Worm (Caenorhabditis elegans) whole organism, L1 larva: ENCODE results near the gene str-10.

Experiments
- C34B4.2 ChIP-seq: sonication (generic microtip); optimal IDR thresholded peaks from 2 replicates; lab custom pipeline; 2017; ENCODE audit warnings: mild to moderate bottlenecking, missing genetic modification characterization, missing compliant biosample characterization
- aha-1 ChIP-seq: fragments of 150-350 bp; optimal IDR thresholded peaks from 2 replicates; lab custom pipeline; 2014; ENCODE audit warnings: missing biosample characterization, missing genetic modification characterization
- alr-1 ChIP-seq: fragments of 200-800 bp; sonication (Bioruptor generic); optimal IDR thresholded peaks from 2 replicates; lab custom pipeline; 2018; ENCODE audit warnings: borderline replicate concordance, mild to moderate bottlenecking, missing genetic modification characterization, missing compliant biosample characterization
- aly-2 ChIP-seq: fragments of 150-350 bp; optimal IDR thresholded peaks from 2 replicates; lab custom pipeline; 2014; ENCODE audit warnings: missing biosample characterization, missing genetic modification characterization
- ama-1 ChIP-seq: fragments of 150-350 bp; optimal IDR thresholded peaks from 2 replicates; lab custom pipeline; 2014
- ceh-63 ChIP-seq: fragments of 200-800 bp; sonication (Bioruptor generic); optimal IDR thresholded peaks from 2 replicates; lab custom pipeline; 2018; ENCODE audit warnings: mild to moderate bottlenecking, missing genetic modification characterization, missing compliant biosample characterization
- ceh-8 ChIP-seq: fragments of 200-800 bp; sonication (Bioruptor generic); optimal IDR thresholded peaks from 2 replicates; lab custom pipeline; 2018; ENCODE audit warnings: mild to moderate bottlenecking, missing genetic modification characterization, moderate library complexity, missing compliant biosample characterization
- ceh-82 ChIP-seq, 3 experiments: fragments of 150-350 bp in 1 of 3; sonication (generic microtip) in 2 of 3; optimal IDR thresholded peaks; 2 replicates each; lab custom pipeline; 2014 to 2017; ENCODE audit warnings: missing biosample characterization in 3 of 3, missing genetic modification characterization in 3 of 3
- ceh-88 ChIP-seq: fragments of 200-800 bp; sonication (Bioruptor generic); IDR thresholded peaks from 2 replicates; pipeline ENCODE4 v1.3.6; 2022; ENCODE audit warnings: missing genetic modification characterization, missing compliant biosample characterization
- ceh-90 ChIP-seq: sonication (generic microtip); optimal IDR thresholded peaks from 2 replicates; lab custom pipeline; 2016; ENCODE audit warnings: missing genetic modification characterization, missing compliant biosample characterization
- dsc-1 ChIP-seq: sonication (generic microtip); optimal IDR thresholded peaks from 2 replicates; lab custom pipeline; 2016; ENCODE audit warnings: mild to moderate bottlenecking, missing genetic modification characterization, missing compliant biosample characterization
- efl-1 ChIP-seq, 4 experiments: fragments of 150-350 bp; optimal IDR thresholded peaks in 3 of 4; peaks in 1 of 4; 1 replicate in 1 of 4; 2 replicates in 3 of 4; lab custom pipeline; 2014; ENCODE audit warnings: missing biosample characterization in 2 of 4, missing genetic modification characterization in 2 of 4, missing genetic modification reagents in 2 of 4
- efl-3 ChIP-seq: fragments of 200-800 bp; sonication (Bioruptor generic); optimal IDR thresholded peaks from 2 replicates; lab custom pipeline; 2018; ENCODE audit warnings: mild to moderate bottlenecking, missing genetic modification characterization, missing compliant biosample characterization
- egl-13 ChIP-seq: sonication (generic microtip); optimal IDR thresholded peaks from 2 replicates; lab custom pipeline; 2016; ENCODE audit warnings: missing genotype, missing genetic modification reagents, missing genetic modification characterization, missing compliant biosample characterization
- ets-5 ChIP-seq: fragments of 200-800 bp; sonication (Bioruptor generic); IDR thresholded peaks from 2 replicates; pipeline ENCODE4 v1.3.6; 2022; ENCODE audit warnings: missing genetic modification characterization, missing compliant biosample characterization
- fkh-10 ChIP-seq: sonication (generic microtip); optimal IDR thresholded peaks from 2 replicates; lab custom pipeline; 2017; ENCODE audit warnings: missing biosample characterization, missing genetic modification reagents, missing genetic modification characterization
- fkh-4 ChIP-seq: sonication (generic microtip); optimal IDR thresholded peaks from 2 replicates; lab custom pipeline; 2016; ENCODE audit warnings: missing compliant biosample characterization, missing genetic modification characterization, borderline replicate concordance
- fkh-8 ChIP-seq: sonication (generic microtip); optimal IDR thresholded peaks from 2 replicates; lab custom pipeline; 2016; ENCODE audit warnings: mild to moderate bottlenecking, missing genetic modification characterization, missing compliant biosample characterization
- grh-1 ChIP-seq: fragments of 200-800 bp; sonication (Bioruptor generic); IDR thresholded peaks from 2 replicates; pipeline ENCODE4 v1.3.6; 2022; ENCODE audit warnings: missing genetic modification reagents, missing genetic modification characterization, missing compliant biosample characterization
- hlh-17 ChIP-seq: fragments of 200-800 bp; sonication (Bioruptor generic); optimal IDR thresholded peaks from 2 replicates; lab custom pipeline; 2018; ENCODE audit warnings: missing genetic modification characterization, mild to moderate bottlenecking, missing compliant biosample characterization, moderate library complexity, borderline replicate concordance
- hlh-4 ChIP-seq: sonication (generic microtip); optimal IDR thresholded peaks from 2 replicates; lab custom pipeline; 2016; ENCODE audit warnings: mild to moderate bottlenecking, missing genetic modification characterization, missing compliant biosample characterization
- hpl-2 ChIP-seq: fragments of 150-350 bp; optimal IDR thresholded peaks from 2 replicates; lab custom pipeline; 2014; ENCODE audit warnings: missing biosample characterization, missing genetic modification reagents, missing genetic modification characterization
- irx-1 ChIP-seq: sonication (generic microtip); optimal IDR thresholded peaks from 2 replicates; lab custom pipeline; 2016; ENCODE audit warnings: missing genetic modification characterization, missing compliant biosample characterization
- isw-1 ChIP-seq: fragments of 200-800 bp; sonication (Bioruptor generic); IDR thresholded peaks from 2 replicates; pipeline ENCODE4 v1.3.6; 2022; ENCODE audit warnings: missing genetic modification characterization, missing compliant biosample characterization
- jun-1 ChIP-seq: fragments of 150-350 bp; optimal IDR thresholded peaks from 2 replicates; lab custom pipeline; 2014; ENCODE audit warnings: missing biosample characterization, missing genetic modification reagents, missing genetic modification characterization
- lin-13 ChIP-seq: fragments of 150-350 bp; optimal IDR thresholded peaks from 2 replicates; lab custom pipeline; 2014; ENCODE audit warnings: missing biosample characterization, missing genetic modification reagents, missing genetic modification characterization
- lin-14 ChIP-seq: fragments of 200-800 bp; sonication (Bioruptor generic); optimal IDR thresholded peaks from 2 replicates; lab custom pipeline; 2018; ENCODE audit warnings: mild to moderate bottlenecking, missing genetic modification characterization, moderate library complexity, missing compliant biosample characterization
- lin-39 ChIP-seq: fragments of 150-350 bp; optimal IDR thresholded peaks from 2 replicates; lab custom pipeline; 2014; ENCODE audit warnings: missing biosample characterization, missing genetic modification reagents, missing genetic modification characterization
- lir-3 ChIP-seq: sonication (generic microtip); optimal IDR thresholded peaks from 2 replicates; lab custom pipeline; 2016; ENCODE audit warnings: mild to moderate bottlenecking, missing genetic modification characterization, moderate library complexity, missing compliant biosample characterization; ENCODE audit not compliant: poor library complexity
- lsy-2 ChIP-seq, 2 experiments: fragments of 150-350 bp; optimal IDR thresholded peaks; 2 replicates each; lab custom pipeline; 2014; ENCODE audit warnings: missing biosample characterization in 2 of 2, missing genetic modification characterization in 2 of 2
- mab-9 ChIP-seq: fragments of 200-800 bp; sonication (Bioruptor generic); IDR thresholded peaks from 2 replicates; pipeline ENCODE4 v1.3.6; 2022; ENCODE audit warnings: missing genetic modification reagents, missing genetic modification characterization, missing compliant biosample characterization
- mef-2 ChIP-seq: fragments of 150-350 bp; optimal IDR thresholded peaks from 2 replicates; lab custom pipeline; 2014; ENCODE audit warnings: missing biosample characterization, missing genetic modification characterization
- mep-1 ChIP-seq: fragments of 150-350 bp; optimal IDR thresholded peaks from 2 replicates; lab custom pipeline; 2014; ENCODE audit warnings: missing biosample characterization, missing genetic modification characterization
- nhr-19 ChIP-seq: fragments of 200-800 bp; sonication (Bioruptor generic); conservative IDR thresholded peaks from 2 replicates; pipeline ENCODE4 v1.3.6; 2022; ENCODE audit warnings: missing genetic modification characterization, missing compliant biosample characterization
- nhr-20 ChIP-seq: sonication (generic microtip); optimal IDR thresholded peaks from 2 replicates; lab custom pipeline; 2016; ENCODE audit warnings: mild to moderate bottlenecking, missing genetic modification characterization, missing compliant biosample characterization
- nhr-237 ChIP-seq: fragments of 150-350 bp; optimal IDR thresholded peaks from 2 replicates; lab custom pipeline; 2014; ENCODE audit warnings: missing biosample characterization, missing genetic modification characterization
- nhr-28 ChIP-seq: fragments of 150-350 bp; optimal IDR thresholded peaks from 2 replicates; lab custom pipeline; 2014; ENCODE audit warnings: missing biosample characterization, missing genetic modification characterization
- nhr-47 ChIP-seq: sonication (generic microtip); optimal IDR thresholded peaks from 2 replicates; lab custom pipeline; 2016; ENCODE audit warnings: mild to moderate bottlenecking, missing genetic modification characterization, moderate library complexity, missing compliant biosample characterization
- nhr-71 ChIP-seq: sonication (generic microtip); optimal IDR thresholded peaks from 2 replicates; lab custom pipeline; 2016; ENCODE audit warnings: mild to moderate bottlenecking, missing genetic modification characterization, moderate library complexity, missing compliant biosample characterization
- nhr-76 ChIP-seq: sonication (generic microtip); optimal IDR thresholded peaks from 2 replicates; lab custom pipeline; 2017; ENCODE audit warnings: missing biosample characterization, missing genetic modification characterization
- nhr-84 ChIP-seq: sonication (generic microtip); optimal IDR thresholded peaks from 2 replicates; lab custom pipeline; 2017; ENCODE audit warnings: missing biosample characterization, missing genetic modification characterization
- nhr-85 ChIP-seq: sonication (generic microtip); peaks from one replicate; lab custom pipeline; 2016; ENCODE audit warnings: missing genetic modification characterization, inconsistent platforms, missing compliant biosample characterization
- pax-3 ChIP-seq: fragments of 200-800 bp; sonication (Bioruptor generic); optimal IDR thresholded peaks from 2 replicates; lab custom pipeline; 2018; ENCODE audit warnings: mild to moderate bottlenecking, missing genetic modification characterization, moderate library complexity, missing compliant biosample characterization
- pqm-1 ChIP-seq: sonication (generic microtip); optimal IDR thresholded peaks from 3 replicates; lab custom pipeline; 2017; ENCODE audit warnings: missing biosample characterization, missing genetic modification characterization
- skn-1 ChIP-seq: fragments of 150-350 bp; optimal IDR thresholded peaks from 2 replicates; lab custom pipeline; 2014; ENCODE audit warnings: missing biosample characterization, missing genetic modification characterization
- snu-23 ChIP-seq: sonication (generic microtip); optimal IDR thresholded peaks from 2 replicates; lab custom pipeline; 2016; ENCODE audit warnings: missing genetic modification characterization, missing compliant biosample characterization
- sptf-1 ChIP-seq: fragments of 150-350 bp; optimal IDR thresholded peaks from 2 replicates; lab custom pipeline; 2014; ENCODE audit warnings: missing biosample characterization, missing genetic modification characterization
- sup-37 ChIP-seq: fragments of 200-800 bp; sonication (Bioruptor generic); optimal IDR thresholded peaks from 2 replicates; lab custom pipeline; 2018; ENCODE audit warnings: mild to moderate bottlenecking, missing genetic modification characterization, missing compliant biosample characterization
- unc-62 ChIP-seq: fragments of 150-350 bp; optimal IDR thresholded peaks from 2 replicates; lab custom pipeline; 2014; ENCODE audit warnings: missing biosample characterization, missing genetic modification reagents, missing genetic modification characterization
- unc-86 ChIP-seq: sonication (generic microtip); optimal IDR thresholded peaks from 2 replicates; lab custom pipeline; 2016; ENCODE audit warnings: missing genetic modification characterization, missing compliant biosample characterization
- vab-15 ChIP-seq: sonication (generic microtip); optimal IDR thresholded peaks from 2 replicates; lab custom pipeline; 2017; ENCODE audit warnings: missing genotype, mild to moderate bottlenecking, missing genetic modification characterization, missing compliant biosample characterization
- xbp-1 ChIP-seq: sonication (generic microtip); optimal IDR thresholded peaks from 2 replicates; lab custom pipeline; 2016; ENCODE audit warnings: missing genetic modification characterization, missing compliant biosample characterization
- ztf-11 ChIP-seq, 2 experiments: sonication (generic microtip); optimal IDR thresholded peaks; 2 replicates each; lab custom pipeline; 2016 to 2017; ENCODE audit warnings: missing genetic modification characterization in 2 of 2, missing biosample characterization in 1 of 2, missing compliant biosample characterization in 1 of 2

str-10 gene

ce11 chrX:13104966-13105365 lies 22.5 kb downstream of the str-10 start, which contains the start of gene F17H10.1 (continued):
- no peak for TF ChIP-seq nhr-237
- TF ChIP-seq lin-13 (GFP tag; lab: Kevin White, UChicago) = peak; percentile 67
- TF ChIP-seq ztf-11 (tag; optimal IDR thresholded peaks at IDR 0.05; lab: Kevin White, UChicago) = no peak
- TF ChIP-seq isw-1 (GFP tag; lab: Robert Waterston, UW) = no peak
- no peak for TF ChIP-seq hlh-17 (GFP tag; lab: Kevin White, UChicago)
- no peak for TF ChIP-seq hpl-2 (GFP tag; lab: Kevin White, UChicago)
- TF ChIP-seq fkh-8 (tag; lab: Kevin White, UChicago) = peak; percentile 44
- TF ChIP-seq egl-13 (tag; lab: Kevin White, UChicago) = no peak
- TF ChIP-seq fkh-10 (GFP tag; lab: Kevin White, UChicago) = no peak
- TF ChIP-seq ceh-8 = no peak
- no peak for TF ChIP-seq fkh-4
- TF ChIP-seq alr-1 (tag; lab: Kevin White, UChicago) = no peak
- no peak for TF ChIP-seq jun-1 (tag; lab: Kevin White, UChicago)
- TF ChIP-seq nhr-28 (tag; lab: Kevin White, UChicago) = no peak
- TF ChIP-seq nhr-84 (tag; lab: Kevin White, UChicago) = no peak
- no peak for TF ChIP-seq pqm-1 (tag; lab: Kevin White, UChicago)
- no peak for TF ChIP-seq aly-2 (tag; lab: Kevin White, UChicago)
- no peak for TF ChIP-seq dsc-1 (tag; lab: Kevin White, UChicago)
- peak in 1 of 2 experiments; percentile 18 for TF ChIP-seq efl-1 (optimal IDR thresholded peaks at IDR 0.05; lab: Kevin White, UChicago)
- TF ChIP-seq efl-1 (GFP tag; optimal IDR thresholded peaks at IDR 0.05 in 1 of 2; lab: Kevin White, UChicago) = peak; percentile 17 to 89
- TF ChIP-seq ets-5 (GFP tag; lab: Robert Waterston, UW) = no peak
- TF ChIP-seq mab-9 (GFP tag; lab: Robert Waterston, UW) = no peak
- TF ChIP-seq lin-14 = peak; percentile 95
- no peak for TF ChIP-seq grh-1 (GFP tag; lab: Robert Waterston, UW)
- TF ChIP-seq pax-3 (tag; lab: Kevin White, UChicago) = peak; percentile 19
- TF ChIP-seq irx-1 (tag; lab: Kevin White, UChicago) = peak; percentile 33
- TF ChIP-seq nhr-71 (tag; lab: Kevin White, UChicago) = peak; percentile 92
- peak; percentile 31 for TF ChIP-seq ceh-90 (tag; lab: Kevin White, UChicago)
- peak; percentile 55 for TF ChIP-seq skn-1 (tag; lab: Kevin White, UChicago)
- TF ChIP-seq mep-1 = peak; percentile 86
- no peak for TF ChIP-seq ceh-63 (GFP tag; lab: Kevin White, UChicago)
- peak; percentile 71 for TF ChIP-seq lir-3 (tag; lab: Kevin White, UChicago)
- 0 out of 2 replicates have a peak, but pooled peaks have one; percentile 18 for TF ChIP-seq ceh-88
- TF ChIP-seq xbp-1 (tag; lab: Kevin White, UChicago) = peak; percentile 46
- TF ChIP-seq nhr-76 (tag; lab: Kevin White, UChicago) = no peak
- TF ChIP-seq unc-86 (tag; lab: Kevin White, UChicago) = no peak
- peak; percentile 84 for TF ChIP-seq nhr-19
- TF ChIP-seq unc-62 = no peak
- no peak for TF ChIP-seq mef-2 (tag; lab: Kevin White, UChicago)
- no peak for TF ChIP-seq ama-1
- TF ChIP-seq nhr-47 (tag; lab: Kevin White, UChicago) = no peak
- TF ChIP-seq sptf-1 = no peak
- no peak for TF ChIP-seq lin-39 (tag; lab: Kevin White, UChicago)
- no peak for TF ChIP-seq aha-1
- TF ChIP-seq vab-15 (tag; lab: Kevin White, UChicago) = no peak
- TF ChIP-seq ceh-82 (tag; optimal IDR thresholded peaks at IDR 0.05; lab: Kevin White, UChicago) = peak in 2 of 3 experiments; percentile 12 to 69
- peak; percentile 93 for TF ChIP-seq nhr-20 (tag; lab: Kevin White, UChicago)
- TF ChIP-seq C34B4.2 (tag; lab: Kevin White, UChicago) = no peak
- TF ChIP-seq sup-37 (GFP tag; lab: Kevin White, UChicago) = no peak
- no peak for TF ChIP-seq hlh-4 (tag; lab: Kevin White, UChicago)
- TF ChIP-seq lsy-2 (tag; optimal IDR thresholded peaks at IDR 0.05; lab: Kevin White, UChicago) = peak in 1 of 2 experiments; percentile 56
- TF ChIP-seq nhr-85 = peak; percentile 90
- TF ChIP-seq efl-3 (GFP tag; lab: Kevin White, UChicago) = no peak
- peak; percentile 90 for TF ChIP-seq snu-23 (GFP tag; lab: Kevin White, UChicago)
